Fruit fly (Drosophila melanogaster): ENCODE measurements around the gene TwdlZ.

- no peak for TF ChIP-seq Sin3A (optimal IDR thresholded peaks at IDR 0.05)
- TF ChIP-seq hb (GFP tag; IDR thresholded peaks at IDR 0.05; ENCODE audit: partially characterized antibody): no peak
- no peak for TF ChIP-seq Jarid2 (GFP tag; optimal IDR thresholded peaks at IDR 0.05)
- TF ChIP-seq esg (GFP tag; conservative IDR thresholded peaks at IDR 0.05): no peak
- no peak for TF ChIP-seq scrt (GFP tag; optimal IDR thresholded peaks at IDR 0.05)
- TF ChIP-seq CTCF (GFP tag; optimal IDR thresholded peaks at IDR 0.05): no peak
- TF ChIP-seq CG15514 (GFP tag; optimal IDR thresholded peaks at IDR 0.05): no peak
Observed at dm6 chrX:16775083-16775482, 37.1 kb downstream of the TwdlZ start.

Data from whole organism, embryonic.